Fruit fly (Drosophila melanogaster) whole organism, larva: ENCODE data around the gene Muc91C.

ENCODE experiments used
- noc ChIP-seq: fragments of 200-800 bp; sonication (Bioruptor generic); optimal IDR thresholded peaks from 3 replicates; lab custom pipeline; 2019; ENCODE audit warnings: missing biosample characterization, mild to moderate bottlenecking, missing genetic modification characterization, moderate library complexity

Gene Muc91C

dm6 chr3R:18692619-18693018 is at the start of gene Muc91C:
Muc91C (minus strand) TSS chr3R:18692719.
- TF ChIP-seq noc (tag; lab: Kevin White, UChicago) = no peak

dm6 chr3R:18741844-18742187 is 49.3 kb upstream of the Muc91C start:
- no peak for TF ChIP-seq noc (tag; lab: Kevin White, UChicago)

dm6 chr3R:18741027-18741843 is 48.7 kb upstream of the Muc91C start:
- TF ChIP-seq noc (tag; lab: Kevin White, UChicago) = peak; percentile 99

dm6 chr3R:18739978-18740954 is 47.7 kb upstream of the Muc91C start:
- TF ChIP-seq noc (tag; lab: Kevin White, UChicago) = peak; percentile 63

- no peak for TF ChIP-seq noc (tag; lab: Kevin White, UChicago)
Observed at dm6 chr3R:18739435-18739977, 47.0 kb upstream of the Muc91C start.

dm6 chr3R:18738705-18739434 is 46.4 kb upstream of the Muc91C start:
- TF ChIP-seq noc (tag; lab: Kevin White, UChicago) = no peak

dm6 chr3R:18738086-18738485 is 45.6 kb upstream of the Muc91C start:
- no peak for TF ChIP-seq noc (tag; lab: Kevin White, UChicago)

- no peak for TF ChIP-seq noc (tag; lab: Kevin White, UChicago)
Observed at dm6 chr3R:18733580-18733979, 41.1 kb upstream of the Muc91C start.

dm6 chr3R:18732381-18732780 is 39.9 kb upstream of the Muc91C start, which contains the start of gene CG14302:
CG14302 (plus strand) TSS chr3R:18732681.
- TF ChIP-seq noc (tag; lab: Kevin White, UChicago) = no peak

- TF ChIP-seq noc (tag; lab: Kevin White, UChicago) = no peak
Observed at dm6 chr3R:18731241-18731640, 38.7 kb upstream of the Muc91C start.

- no peak for TF ChIP-seq noc (tag; lab: Kevin White, UChicago)
Observed at dm6 chr3R:18728368-18728767, 35.8 kb upstream of the Muc91C start, which contains the start of gene CG7715. CG7715 (minus strand) TSS chr3R:18728468.

- TF ChIP-seq noc (tag; lab: Kevin White, UChicago) = no peak
Observed at dm6 chr3R:18726334-18726733, 33.8 kb upstream of the Muc91C start, which contains the start of gene CG7714. CG7714 (minus strand) TSS chr3R:18726434.

- TF ChIP-seq noc (tag; lab: Kevin White, UChicago) = no peak
Observed at dm6 chr3R:18722490-18722889, 30.0 kb upstream of the Muc91C start, which contains the start of gene CG34283. CG34283 (minus strand) TSS chr3R:18722590.

dm6 chr3R:18721368-18721767 is 28.8 kb upstream of the Muc91C start:
- TF ChIP-seq noc (tag; lab: Kevin White, UChicago) = no peak

- peak; percentile 45 for TF ChIP-seq noc (tag; lab: Kevin White, UChicago)
Observed at dm6 chr3R:18719767-18720341, 27.3 kb upstream of the Muc91C start.
